Worm (Caenorhabditis elegans) whole organism, L1 larva: Measurements from ENCODE around the gene hrpa-2.
A peak's percentile ranks its signal among the peaks of the same experiment; 100 is the strongest.

Experiments used
- C16A3.4 ChIP-seq: fragments of 150-350 bp; optimal IDR thresholded peaks from 2 replicates; lab custom pipeline; 2014; ENCODE audit warnings: missing biosample characterization, missing genetic modification characterization
- C34B4.2 ChIP-seq: sonication (generic microtip); optimal IDR thresholded peaks from 2 replicates; lab custom pipeline; 2017; ENCODE audit warnings: mild to moderate bottlenecking, missing genetic modification characterization, missing compliant biosample characterization
- F16B12.6 ChIP-seq: fragments of 150-350 bp; optimal IDR thresholded peaks from 2 replicates; lab custom pipeline; 2014; ENCODE audit warnings: missing biosample characterization, missing genetic modification characterization
- aha-1 ChIP-seq: fragments of 150-350 bp; optimal IDR thresholded peaks from 2 replicates; lab custom pipeline; 2014; ENCODE audit warnings: missing biosample characterization, missing genetic modification characterization
- alr-1 ChIP-seq: fragments of 200-800 bp; sonication (Bioruptor generic); optimal IDR thresholded peaks from 2 replicates; lab custom pipeline; 2018; ENCODE audit warnings: borderline replicate concordance, mild to moderate bottlenecking, missing genetic modification characterization, missing compliant biosample characterization
- blmp-1 ChIP-seq: fragments of 150-350 bp; optimal IDR thresholded peaks from 2 replicates; lab custom pipeline; 2014; ENCODE audit warnings: missing biosample characterization, missing genetic modification characterization
- ceh-63 ChIP-seq: fragments of 200-800 bp; sonication (Bioruptor generic); optimal IDR thresholded peaks from 2 replicates; lab custom pipeline; 2018; ENCODE audit warnings: mild to moderate bottlenecking, missing genetic modification characterization, missing compliant biosample characterization
- ceh-8 ChIP-seq: fragments of 200-800 bp; sonication (Bioruptor generic); optimal IDR thresholded peaks from 2 replicates; lab custom pipeline; 2018; ENCODE audit warnings: mild to moderate bottlenecking, missing genetic modification characterization, moderate library complexity, missing compliant biosample characterization
- ceh-88 ChIP-seq: fragments of 200-800 bp; sonication (Bioruptor generic); IDR thresholded peaks from 2 replicates; pipeline ENCODE4 v1.3.6; 2022; ENCODE audit warnings: missing genetic modification characterization, missing compliant biosample characterization
- ces-1 ChIP-seq: fragments of 150-350 bp; optimal IDR thresholded peaks from 2 replicates; lab custom pipeline; 2014; ENCODE audit warnings: missing biosample characterization, missing genetic modification reagents, missing genetic modification characterization
- dpl-1 ChIP-seq, 3 experiments: fragments of 150-350 bp in 2 of 3; sonication (generic microtip) in 1 of 3; optimal IDR thresholded peaks; 2 replicates each; lab custom pipeline; 2014 to 2017; ENCODE audit warnings: missing biosample characterization in 3 of 3, missing genetic modification characterization in 3 of 3, missing genetic modification reagents in 3 of 3
- efl-1 ChIP-seq, 4 experiments: fragments of 150-350 bp; optimal IDR thresholded peaks in 3 of 4; peaks in 1 of 4; 1 replicate in 1 of 4; 2 replicates in 3 of 4; lab custom pipeline; 2014; ENCODE audit warnings: missing biosample characterization in 2 of 4, missing genetic modification characterization in 2 of 4, missing genetic modification reagents in 2 of 4
- fkh-8 ChIP-seq: sonication (generic microtip); optimal IDR thresholded peaks from 2 replicates; lab custom pipeline; 2016; ENCODE audit warnings: mild to moderate bottlenecking, missing genetic modification characterization, missing compliant biosample characterization
- hlh-17 ChIP-seq: fragments of 200-800 bp; sonication (Bioruptor generic); optimal IDR thresholded peaks from 2 replicates; lab custom pipeline; 2018; ENCODE audit warnings: missing genetic modification characterization, mild to moderate bottlenecking, missing compliant biosample characterization, moderate library complexity, borderline replicate concordance
- hlh-4 ChIP-seq: sonication (generic microtip); optimal IDR thresholded peaks from 2 replicates; lab custom pipeline; 2016; ENCODE audit warnings: mild to moderate bottlenecking, missing genetic modification characterization, missing compliant biosample characterization
- hpl-2 ChIP-seq: fragments of 150-350 bp; optimal IDR thresholded peaks from 2 replicates; lab custom pipeline; 2014; ENCODE audit warnings: missing biosample characterization, missing genetic modification reagents, missing genetic modification characterization
- jun-1 ChIP-seq: fragments of 150-350 bp; optimal IDR thresholded peaks from 2 replicates; lab custom pipeline; 2014; ENCODE audit warnings: missing biosample characterization, missing genetic modification reagents, missing genetic modification characterization
- lin-14 ChIP-seq: fragments of 200-800 bp; sonication (Bioruptor generic); optimal IDR thresholded peaks from 2 replicates; lab custom pipeline; 2018; ENCODE audit warnings: mild to moderate bottlenecking, missing genetic modification characterization, moderate library complexity, missing compliant biosample characterization
- lin-15B ChIP-seq: fragments of 150-350 bp; sonication (generic microtip); optimal IDR thresholded peaks from 3 replicates; lab custom pipeline; 2014; ENCODE audit warnings: missing biosample characterization, missing genetic modification characterization
- lir-3 ChIP-seq: sonication (generic microtip); optimal IDR thresholded peaks from 2 replicates; lab custom pipeline; 2016; ENCODE audit warnings: mild to moderate bottlenecking, missing genetic modification characterization, moderate library complexity, missing compliant biosample characterization; ENCODE audit not compliant: poor library complexity
- mdl-1 ChIP-seq, 2 experiments: fragments of 150-350 bp; optimal IDR thresholded peaks; 2 replicates each; lab custom pipeline; 2014 to 2017; ENCODE audit warnings: missing biosample characterization in 2 of 2, missing genetic modification characterization in 2 of 2, inconsistent platforms in 1 of 2
- mef-2 ChIP-seq: fragments of 150-350 bp; optimal IDR thresholded peaks from 2 replicates; lab custom pipeline; 2014; ENCODE audit warnings: missing biosample characterization, missing genetic modification characterization
- nhr-71 ChIP-seq: sonication (generic microtip); optimal IDR thresholded peaks from 2 replicates; lab custom pipeline; 2016; ENCODE audit warnings: mild to moderate bottlenecking, missing genetic modification characterization, moderate library complexity, missing compliant biosample characterization
- nhr-76 ChIP-seq: sonication (generic microtip); optimal IDR thresholded peaks from 2 replicates; lab custom pipeline; 2017; ENCODE audit warnings: missing biosample characterization, missing genetic modification characterization
- nhr-77 ChIP-seq: fragments of 150-350 bp; optimal IDR thresholded peaks from 2 replicates; lab custom pipeline; 2014; ENCODE audit warnings: missing biosample characterization, missing genetic modification characterization
- nhr-85 ChIP-seq: sonication (generic microtip); peaks from one replicate; lab custom pipeline; 2016; ENCODE audit warnings: missing genetic modification characterization, inconsistent platforms, missing compliant biosample characterization
- nhr-90 ChIP-seq: sonication (generic microtip); optimal IDR thresholded peaks from 2 replicates; lab custom pipeline; 2016; ENCODE audit warnings: mild to moderate bottlenecking, missing genetic modification characterization, missing compliant biosample characterization; ENCODE audit not compliant: poor library complexity
- pag-3 ChIP-seq: sonication (generic microtip); optimal IDR thresholded peaks from 2 replicates; lab custom pipeline; 2017; ENCODE audit warnings: missing genetic modification characterization, mild to moderate bottlenecking, missing compliant biosample characterization, antibody characterized with exemption, borderline replicate concordance; ENCODE audit not compliant: insufficient read depth
- skn-1 ChIP-seq: fragments of 150-350 bp; optimal IDR thresholded peaks from 2 replicates; lab custom pipeline; 2014; ENCODE audit warnings: missing biosample characterization, missing genetic modification characterization
- snpc-4 ChIP-seq: fragments of 150-350 bp; optimal IDR thresholded peaks from 2 replicates; lab custom pipeline; 2014; ENCODE audit warnings: missing biosample characterization, missing genetic modification characterization
- sox-4 ChIP-seq: sonication (generic microtip); optimal IDR thresholded peaks from 2 replicates; lab custom pipeline; 2016; ENCODE audit warnings: missing genetic modification characterization, missing compliant biosample characterization
- sptf-1 ChIP-seq: fragments of 150-350 bp; optimal IDR thresholded peaks from 2 replicates; lab custom pipeline; 2014; ENCODE audit warnings: missing biosample characterization, missing genetic modification characterization
- sup-37 ChIP-seq: fragments of 200-800 bp; sonication (Bioruptor generic); optimal IDR thresholded peaks from 2 replicates; lab custom pipeline; 2018; ENCODE audit warnings: mild to moderate bottlenecking, missing genetic modification characterization, missing compliant biosample characterization
- unc-30 ChIP-seq: sonication (generic microtip); optimal IDR thresholded peaks from 2 replicates; lab custom pipeline; 2017; ENCODE audit warnings: missing biosample characterization, missing genetic modification characterization
- zag-1 ChIP-seq: fragments of 150-350 bp; optimal IDR thresholded peaks from 2 replicates; lab custom pipeline; 2014; ENCODE audit warnings: missing biosample characterization, missing genetic modification characterization
- ztf-4 ChIP-seq: fragments of 150-350 bp; optimal IDR thresholded peaks from 2 replicates; lab custom pipeline; 2014; ENCODE audit warnings: missing biosample characterization, missing genetic modification characterization

hrpa-2 gene

DNA sequence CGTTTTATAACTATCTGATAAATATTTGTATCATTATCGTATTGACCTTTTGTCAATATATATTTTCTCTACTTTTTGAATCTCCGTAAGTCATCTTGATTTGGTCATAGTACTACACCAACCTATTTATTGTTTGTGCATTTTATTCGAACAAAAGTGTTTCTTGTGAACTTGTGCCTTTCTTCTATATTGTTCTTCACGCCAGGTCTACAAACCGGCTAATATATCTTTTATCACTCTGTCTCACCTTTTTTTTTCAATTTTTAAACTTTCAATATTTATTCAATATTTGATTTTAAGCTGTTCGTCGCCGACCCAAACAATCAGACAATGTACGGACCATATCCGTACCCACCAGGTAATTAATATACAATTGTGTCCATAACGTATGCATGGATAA, at the start of gene hrpa-2:
Gene hrpa-2 (plus strand): TSS at position 301 of the 400 bp plus-strand sequence.
- TF ChIP-seq lin-14 (GFP tag; lab: Kevin White, UChicago), result no peak
- TF ChIP-seq ces-1, result no peak
- no peak for TF ChIP-seq dpl-1 (GFP tag; optimal IDR thresholded peaks at IDR 0.05; lab: Kevin White, UChicago)
- no peak for TF ChIP-seq nhr-77 (tag; lab: Kevin White, UChicago)
- TF ChIP-seq F16B12.6 (tag; lab: Kevin White, UChicago), result no peak
- TF ChIP-seq, all 84 proteins: peak for 0

DNA sequence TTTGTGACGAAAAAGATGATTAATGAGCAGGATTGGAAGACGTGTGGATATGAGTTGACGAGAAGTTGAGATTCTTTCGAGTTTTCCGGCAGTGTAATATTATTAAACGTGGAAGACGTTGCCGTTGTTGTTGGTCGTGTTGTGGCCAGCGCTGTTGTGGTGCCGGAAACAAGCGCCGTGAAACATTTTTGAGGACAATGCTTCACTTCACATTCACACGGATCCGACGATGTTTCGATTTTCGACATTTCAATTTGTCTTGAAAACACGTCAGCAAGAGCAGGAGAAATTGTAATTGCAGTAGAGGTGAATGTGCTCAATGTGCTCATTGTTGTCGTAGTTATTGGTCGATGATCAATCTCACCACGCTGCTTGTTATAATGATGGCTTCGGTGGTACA, 47.4 kb upstream of the hrpa-2 start:
- TF ChIP-seq sup-37 (GFP tag; lab: Kevin White, UChicago) (no peak), efl-1 (optimal IDR thresholded peaks at IDR 0.05; lab: Kevin White, UChicago) (no peak), efl-1 (GFP tag; optimal IDR thresholded peaks at IDR 0.05 in 1 of 2; lab: Kevin White, UChicago) (peak in 1 of 2 experiments; percentile 56)
- TF ChIP-seq, all 84 proteins: peak for 1

DNA sequence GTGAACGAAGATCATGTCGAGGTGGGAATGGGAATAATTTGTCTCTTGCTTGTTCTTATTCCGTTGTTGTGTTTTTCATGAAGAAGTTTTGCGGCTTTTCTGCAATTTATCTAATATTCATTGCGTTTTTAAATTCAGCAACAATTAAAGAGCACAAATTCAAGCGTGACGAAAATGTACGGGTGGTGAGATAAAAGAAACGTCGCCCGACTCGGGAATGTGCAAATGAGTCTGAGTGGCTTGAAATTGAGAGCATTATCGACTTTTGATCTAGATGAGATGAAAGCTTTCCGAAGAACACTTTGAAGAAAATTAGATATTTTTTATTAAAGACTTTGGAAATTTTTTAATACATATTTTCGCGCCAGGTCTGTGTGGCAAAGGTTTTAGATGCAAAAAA, 45.1 kb upstream of the hrpa-2 start, which contains the start of gene T03G11.10:
Gene T03G11.10 (minus strand): TSS at position 101 of the 400 bp plus-strand sequence.
- TF ChIP-seq C16A3.4 (tag; lab: Kevin White, UChicago), result no peak
- no peak for TF ChIP-seq skn-1 (tag; lab: Kevin White, UChicago)
- TF ChIP-seq mef-2 (tag; lab: Kevin White, UChicago), result no peak
- no peak for TF ChIP-seq sox-4 (tag; lab: Kevin White, UChicago)
- TF ChIP-seq nhr-90 (tag; lab: Kevin White, UChicago), result no peak
- no peak for TF ChIP-seq ceh-88 (GFP tag; lab: Robert Waterston, UW)
- no peak for TF ChIP-seq nhr-76 (tag; lab: Kevin White, UChicago)
- no peak for TF ChIP-seq ceh-8
- TF ChIP-seq ceh-63 (GFP tag; lab: Kevin White, UChicago), result no peak
- no peak for TF ChIP-seq hlh-4
- TF ChIP-seq nhr-85 (tag; lab: Kevin White, UChicago), result no peak
- TF ChIP-seq hlh-17, result no peak
- TF ChIP-seq C34B4.2 (tag; lab: Kevin White, UChicago), result no peak
- TF ChIP-seq hpl-2 (GFP tag; lab: Kevin White, UChicago), result no peak
- no peak for TF ChIP-seq alr-1 (tag; lab: Kevin White, UChicago)
- TF ChIP-seq ztf-4, result no peak
- no peak for TF ChIP-seq snpc-4
- TF ChIP-seq jun-1, result no peak
- TF ChIP-seq fkh-8 (tag; lab: Kevin White, UChicago), result no peak

DNA sequence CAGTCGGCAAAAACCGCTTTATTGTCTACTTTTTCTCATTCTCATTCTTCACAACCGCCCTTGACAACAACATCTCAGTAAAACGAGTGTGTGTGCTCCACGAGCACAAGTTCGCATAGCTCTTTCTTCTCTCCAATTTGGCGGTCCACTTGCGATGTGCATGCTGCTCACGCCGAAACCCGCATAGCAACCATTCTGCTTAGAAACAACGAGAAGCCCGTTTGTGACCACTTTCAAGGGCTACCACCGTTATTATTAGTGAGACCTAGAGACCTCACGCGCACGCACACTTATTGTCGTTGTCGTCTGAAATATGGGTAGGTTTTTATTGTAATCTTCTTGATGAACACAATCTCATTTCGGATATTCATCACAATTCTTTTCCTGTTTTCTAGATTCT, 41.9 kb upstream of the hrpa-2 start, which contains the start of gene zchc-1A:
Gene zchc-1A (plus strand): TSS at position 114 of the 400 bp plus-strand sequence.
- TF ChIP-seq mdl-1 (tag; optimal IDR thresholded peaks at IDR 0.05; lab: Kevin White, UChicago) (no peak), nhr-71 (tag; lab: Kevin White, UChicago) (peak; percentile 3), fkh-8 (tag; lab: Kevin White, UChicago) (peak; percentile 62)

DNA sequence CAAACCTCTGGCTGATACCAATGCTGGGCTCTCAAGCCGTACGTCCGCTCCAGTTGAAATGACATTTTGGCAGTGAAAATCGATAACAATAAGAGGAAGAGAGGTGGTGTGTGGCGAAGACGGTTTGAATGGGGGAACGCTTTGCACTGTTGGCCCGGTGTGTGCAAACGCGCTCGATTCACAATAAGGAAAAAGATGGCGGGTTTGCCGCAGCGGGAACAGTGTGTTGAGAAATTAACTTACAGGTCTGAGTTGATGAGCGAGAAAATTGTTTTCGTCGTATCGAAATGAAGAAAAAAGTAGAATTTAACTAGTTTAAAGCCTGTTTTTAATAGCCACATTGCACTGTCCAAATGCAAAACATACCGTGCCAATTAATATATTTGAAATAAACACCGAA, 37.1 kb upstream of the hrpa-2 start, which contains the start of gene metl-9:
Gene metl-9 (minus strand): TSS at position 101 of the 400 bp plus-strand sequence.
- TF ChIP-seq pag-3 (tag; lab: Kevin White, UChicago) (no peak), blmp-1 (tag; lab: Kevin White, UChicago) (no peak), lin-15B (no peak), nhr-77 (tag; lab: Kevin White, UChicago) (no peak), sptf-1 (tag; lab: Kevin White, UChicago) (no peak), nhr-76 (tag; lab: Kevin White, UChicago) (no peak), lin-14 (GFP tag; lab: Kevin White, UChicago) (peak; percentile 9), unc-30 (no peak), ceh-63 (GFP tag; lab: Kevin White, UChicago) (no peak), efl-1 (optimal IDR thresholded peaks at IDR 0.05; lab: Kevin White, UChicago) (no peak), efl-1 (GFP tag; optimal IDR thresholded peaks at IDR 0.05 in 1 of 2; lab: Kevin White, UChicago) (peak in 1 of 2 experiments; percentile 37), zag-1 (tag; lab: Kevin White, UChicago) (no peak), aha-1 (no peak), mdl-1 (tag; optimal IDR thresholded peaks at IDR 0.05; lab: Kevin White, UChicago) (no peak), skn-1 (tag; lab: Kevin White, UChicago) (no peak), nhr-90 (tag; lab: Kevin White, UChicago) (no peak), lir-3 (tag; lab: Kevin White, UChicago) (no peak)
